Worm (Caenorhabditis elegans): ENCODE results near the gene R11D1.10.

Gene R11D1.10

DNA sequence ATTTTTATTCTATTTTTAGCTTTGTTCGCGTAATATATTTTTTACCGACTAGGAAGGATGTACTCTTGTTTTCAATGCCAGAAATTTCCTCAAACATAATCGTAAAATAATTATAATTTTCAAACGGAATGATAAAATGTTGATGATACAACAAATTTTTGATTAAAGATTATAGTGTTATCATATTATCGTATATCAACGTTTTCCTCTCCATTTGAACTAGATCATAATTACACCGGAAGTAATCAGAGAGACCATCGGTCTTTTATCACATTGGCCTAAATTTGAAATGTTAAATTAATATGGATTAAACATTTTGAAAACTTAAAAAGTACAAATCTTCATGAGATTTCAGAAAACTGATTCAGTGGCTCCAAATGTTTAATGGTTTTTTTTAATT is 3.4 kb downstream of the R11D1.10 start:
- peak in 2 of 6 experiments; percentile 11 to 29 for TF ChIP-seq elt-3 (tag; optimal IDR thresholded peaks at IDR 0.05)
- no peak for TF ChIP-seq ceh-63 (GFP tag; optimal IDR thresholded peaks at IDR 0.05)
- peak; percentile 69 for TF ChIP-seq nhr-85 (tag)
- peak; percentile 45 for TF ChIP-seq jun-1 (tag; optimal IDR thresholded peaks at IDR 0.05)
- TF ChIP-seq elt-2 (tag; optimal IDR thresholded peaks at IDR 0.05), result peak; percentile 80
- TF ChIP-seq aha-1 (tag; optimal IDR thresholded peaks at IDR 0.05), result no peak
- TF ChIP-seq ceh-82 (tag; optimal IDR thresholded peaks at IDR 0.05), result no peak
- TF ChIP-seq efl-1 (optimal IDR thresholded peaks at IDR 0.05), result no peak
- TF ChIP-seq efl-1 (GFP tag; optimal IDR thresholded peaks at IDR 0.05 in 1 of 2), result peak in 1 of 2 experiments; percentile 2

- peak in 4 of 6 experiments; percentile 32 to 88 (median 74) for TF ChIP-seq elt-3 (tag; optimal IDR thresholded peaks at IDR 0.05)
- TF ChIP-seq lin-14 (GFP tag; optimal IDR thresholded peaks at IDR 0.05), result peak; percentile 31
- TF ChIP-seq mdl-1 (tag; optimal IDR thresholded peaks at IDR 0.05), result no peak
- peak in 1 of 2 experiments; percentile 39 for TF ChIP-seq lin-35 (GFP tag; optimal IDR thresholded peaks at IDR 0.05)
- no peak for TF ChIP-seq ces-1 (GFP tag; optimal IDR thresholded peaks at IDR 0.05)
- TF ChIP-seq nhr-71 (tag; optimal IDR thresholded peaks at IDR 0.05), result peak; percentile 35
- TF ChIP-seq nhr-19 (GFP tag; conservative IDR thresholded peaks at IDR 0.05), result no peak
- no peak for TF ChIP-seq nhr-77 (tag; optimal IDR thresholded peaks at IDR 0.05)
- TF ChIP-seq sptf-1 (tag; optimal IDR thresholded peaks at IDR 0.05), result no peak
- peak in 1 of 2 experiments; percentile 26 for TF ChIP-seq lsy-2 (tag; optimal IDR thresholded peaks at IDR 0.05)
- TF ChIP-seq nhr-28 (tag; optimal IDR thresholded peaks at IDR 0.05), result no peak
- TF ChIP-seq blmp-1 (tag; optimal IDR thresholded peaks at IDR 0.05), result peak; percentile 48
- TF ChIP-seq nhr-20 (tag; optimal IDR thresholded peaks at IDR 0.05), result peak; percentile 43
- TF ChIP-seq nhr-90 (tag; optimal IDR thresholded peaks at IDR 0.05; ENCODE audit: poor library complexity), result peak; percentile 7
- TF ChIP-seq elt-2 (tag; optimal IDR thresholded peaks at IDR 0.05), result peak; percentile 60
- TF ChIP-seq Y116A8C.19 (tag; optimal IDR thresholded peaks at IDR 0.05; ENCODE audit: borderline replicate concordance), result no peak
Observed at ce11 chrV:12733465-12734248, 4.3 kb downstream of the R11D1.10 start, which contains the start of the genes dhs-21 and xbx-9. Gene dhs-21 (minus strand): TSS chrV:12733645. Gene xbx-9 (plus strand): TSS chrV:12734198.

ce11 chrV:12736166-12736753 is 6.9 kb downstream of the R11D1.10 start, which contains the start of gene cky-1:
Gene cky-1 (plus strand): TSS chrV:12736703.
- TF ChIP-seq egl-27 (tag; optimal IDR thresholded peaks at IDR 0.05) (no peak), snu-23 (GFP tag; optimal IDR thresholded peaks at IDR 0.05) (no peak), unc-130 (tag; optimal IDR thresholded peaks at IDR 0.05) (no peak), ceh-8 (GFP tag; optimal IDR thresholded peaks at IDR 0.05) (no peak), efl-1 (optimal IDR thresholded peaks at IDR 0.05) (no peak), efl-1 (GFP tag; optimal IDR thresholded peaks at IDR 0.05 in 1 of 2) (no peak), aha-1 (tag; optimal IDR thresholded peaks at IDR 0.05) (no peak), lin-35 (GFP tag; optimal IDR thresholded peaks at IDR 0.05) (no peak), blmp-1 (tag; optimal IDR thresholded peaks at IDR 0.05) (no peak), isw-1 (GFP tag; IDR thresholded peaks at IDR 0.05) (no peak), dsc-1 (tag; optimal IDR thresholded peaks at IDR 0.05) (no peak)

DNA sequence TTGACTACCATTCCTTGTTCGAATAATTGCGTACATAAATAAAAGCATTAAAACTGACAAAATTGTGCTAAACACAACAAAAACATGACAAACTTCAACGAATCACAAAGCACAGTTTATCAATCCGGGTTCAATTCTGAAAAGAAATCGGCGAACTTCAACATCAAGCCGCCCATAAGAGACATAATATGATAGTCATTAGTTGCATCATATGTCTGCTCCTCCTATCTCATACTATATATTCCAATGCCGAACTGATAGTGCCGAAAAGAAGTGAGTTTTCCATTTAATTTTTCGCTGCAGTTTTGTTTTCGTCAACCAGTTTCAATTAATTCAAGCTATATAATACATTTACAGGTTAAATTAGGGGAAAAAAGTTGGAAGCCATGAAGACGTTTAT is 12.4 kb downstream of the R11D1.10 start, which contains the start of gene hrg-7:
hrg-7 (plus strand) TSS at position 358 of the 400 bp plus-strand sequence.
- TF ChIP-seq aly-2 (tag; optimal IDR thresholded peaks at IDR 0.05) (no peak), elt-2 (tag; optimal IDR thresholded peaks at IDR 0.05) (peak; percentile 90), nhr-71 (tag; optimal IDR thresholded peaks at IDR 0.05) (peak; percentile 19), nhr-90 (tag; optimal IDR thresholded peaks at IDR 0.05; ENCODE audit: poor library complexity) (peak; percentile 12)
